Worm (Caenorhabditis elegans): Measurements from ENCODE around the gene T23B7.2.

- TF ChIP-seq zag-1 (tag; optimal IDR thresholded peaks at IDR 0.05) (no peak), fos-1 (tag; optimal IDR thresholded peaks at IDR 0.05) (no peak), unc-39 (tag; optimal IDR thresholded peaks at IDR 0.05) (no peak), ztf-11 (tag; optimal IDR thresholded peaks at IDR 0.05) (no peak), ama-1 (optimal IDR thresholded peaks at IDR 0.05) (peak; percentile 69), elt-1 (tag; optimal IDR thresholded peaks at IDR 0.05) (no peak)
Measured at ce11 chrII:4857086-4857485, 15.0 kb upstream of the T23B7.2 start.
